Worm (Caenorhabditis elegans): ENCODE measurements around the gene skr-21.

skr-21 gene

DNA sequence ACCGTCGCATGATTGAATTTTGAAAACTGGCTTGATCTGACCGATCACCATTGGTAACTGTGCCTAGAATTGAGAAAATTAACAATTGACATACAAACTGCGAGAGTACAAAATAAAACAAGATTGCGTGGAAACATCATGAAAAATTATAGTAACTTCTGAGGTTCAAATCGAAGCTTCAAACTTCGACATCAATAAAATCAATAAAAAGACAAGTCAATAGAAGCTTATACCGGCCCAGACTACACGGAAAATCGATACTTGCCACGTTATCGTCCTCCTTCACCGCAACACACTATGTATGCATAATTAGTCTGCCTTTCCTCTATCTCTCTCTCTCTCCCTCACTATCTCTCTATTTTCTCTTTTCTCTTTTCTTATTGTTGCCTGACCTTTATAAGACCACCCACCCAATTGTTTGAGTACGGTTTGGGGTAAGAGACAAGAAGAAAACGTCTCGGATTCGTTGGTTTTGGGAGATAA lies at the start of gene skr-21:
skr-21 (minus strand) TSS at position 51 of the 483 bp plus-strand sequence.
- TF ChIP-seq ceh-39 (tag; optimal IDR thresholded peaks at IDR 0.05) = peak; percentile 51
- peak; percentile 26 for TF ChIP-seq unc-120 (tag; optimal IDR thresholded peaks at IDR 0.05; ENCODE audit: poor library complexity, severe bottlenecking)
- no peak for TF ChIP-seq elt-3 (tag; optimal IDR thresholded peaks at IDR 0.05)
- peak; percentile 48 for TF ChIP-seq sptf-1 (tag; optimal IDR thresholded peaks at IDR 0.05)
- TF ChIP-seq nhr-76 (tag; optimal IDR thresholded peaks at IDR 0.05) = no peak
- peak; percentile 41 for TF ChIP-seq nhr-2 (tag; optimal IDR thresholded peaks at IDR 0.05)
- TF ChIP-seq ces-1 (GFP tag; optimal IDR thresholded peaks at IDR 0.05) = peak; percentile 39
- TF ChIP-seq ceh-83 (GFP tag; optimal IDR thresholded peaks at IDR 0.05) = no peak
- no peak for TF ChIP-seq ztf-11 (tag; optimal IDR thresholded peaks at IDR 0.05)

DNA sequence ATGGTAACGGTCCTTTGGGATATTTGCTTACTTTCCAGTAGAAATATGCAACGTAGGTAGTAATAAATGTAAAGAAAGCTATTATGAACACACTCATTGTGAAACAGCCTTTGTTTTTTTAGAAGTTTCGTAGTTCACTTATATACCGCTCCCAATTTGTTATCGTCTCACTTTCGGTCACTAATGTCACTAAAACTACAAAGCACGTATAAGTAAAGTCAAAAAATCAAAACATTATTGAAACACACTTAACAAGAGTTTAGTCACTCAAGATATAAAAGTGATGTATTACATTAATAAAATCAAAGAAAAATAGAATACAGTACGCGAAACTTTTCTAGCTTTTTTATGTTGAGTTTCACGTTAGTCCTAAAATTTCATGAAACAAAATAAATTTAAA lies 47.6 kb upstream of the skr-21 start, which contains the start of gene cyp-14A3:
cyp-14A3 (minus strand) TSS at position 101 of the 400 bp plus-strand sequence.
- TF ChIP-seq sem-2 (GFP tag; optimal IDR thresholded peaks at IDR 0.05) = no peak
- no peak for TF ChIP-seq tbx-8 (GFP tag; optimal IDR thresholded peaks at IDR 0.05)
- TF ChIP-seq sptf-1 (tag; optimal IDR thresholded peaks at IDR 0.05) = no peak
- no peak for TF ChIP-seq nhr-12 (tag; optimal IDR thresholded peaks at IDR 0.05)
- TF ChIP-seq flh-1 (GFP tag; optimal IDR thresholded peaks at IDR 0.05) = no peak
- TF ChIP-seq bed-3 (GFP tag; optimal IDR thresholded peaks at IDR 0.05) = no peak

DNA sequence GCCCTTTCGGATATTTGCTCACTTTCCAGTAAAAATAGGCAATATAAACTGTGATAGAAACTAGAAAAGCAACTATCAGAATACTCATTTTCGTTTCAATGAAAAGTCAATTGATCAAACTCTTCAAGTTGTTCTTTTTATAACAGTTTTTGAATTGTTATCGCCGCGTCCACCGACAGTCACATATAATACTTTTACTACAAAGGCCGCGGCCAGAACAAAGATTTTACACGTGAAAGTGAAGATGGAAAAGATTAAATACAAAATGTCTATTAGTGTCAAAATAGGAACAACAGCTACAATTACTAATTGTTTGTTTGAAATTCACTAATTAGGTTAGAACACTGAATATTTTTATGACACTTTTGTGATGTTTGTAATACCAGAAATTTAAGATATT lies 43.1 kb upstream of the skr-21 start, which contains the start of gene cyp-14A2:
cyp-14A2 (minus strand) TSS at position 101 of the 400 bp plus-strand sequence.
- TF ChIP-seq ces-1 (GFP tag; optimal IDR thresholded peaks at IDR 0.05) (no peak), mab-5 (tag; optimal IDR thresholded peaks at IDR 0.05) (no peak), nhr-28 (tag; optimal IDR thresholded peaks at IDR 0.05) (no peak), nhr-2 (tag; optimal IDR thresholded peaks at IDR 0.05) (no peak), M03D4.4 (tag; optimal IDR thresholded peaks at IDR 0.05) (no peak), nhr-76 (tag; optimal IDR thresholded peaks at IDR 0.05) (no peak)

DNA sequence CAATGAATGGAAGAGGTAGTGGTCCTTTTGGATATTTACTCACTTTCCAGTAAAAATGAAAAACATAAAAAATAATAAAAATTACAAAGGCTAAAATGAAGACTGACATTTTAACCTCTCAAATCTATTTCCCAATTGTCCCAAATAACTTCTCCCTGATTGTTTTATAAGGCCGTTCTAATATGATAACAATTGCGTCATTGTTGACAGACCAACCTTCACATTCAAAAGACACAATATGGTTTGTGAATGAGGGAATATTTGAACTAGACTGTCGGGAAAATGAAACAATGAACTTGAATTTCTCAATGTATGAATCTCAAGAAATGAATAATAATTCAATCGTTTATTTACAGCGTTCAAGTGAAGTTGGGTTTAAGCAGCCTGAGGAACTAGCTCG lies 40.8 kb upstream of the skr-21 start, which contains the start of gene cyp-14A1:
cyp-14A1 (minus strand) TSS at position 126 of the 400 bp plus-strand sequence.
- TF ChIP-seq nhr-2 (tag; optimal IDR thresholded peaks at IDR 0.05) (no peak), mls-2 (tag; optimal IDR thresholded peaks at IDR 0.05) (no peak), blmp-1 (tag; optimal IDR thresholded peaks at IDR 0.05) (no peak), ceh-39 (tag; optimal IDR thresholded peaks at IDR 0.05) (no peak), mep-1 (tag; optimal IDR thresholded peaks at IDR 0.05) (no peak), unc-62 (GFP tag; optimal IDR thresholded peaks at IDR 0.05) (no peak), sem-2 (GFP tag; optimal IDR thresholded peaks at IDR 0.05) (no peak), lin-13 (tag; optimal IDR thresholded peaks at IDR 0.05) (no peak), sptf-1 (tag; optimal IDR thresholded peaks at IDR 0.05) (no peak), unc-120 (tag; optimal IDR thresholded peaks at IDR 0.05; ENCODE audit: poor library complexity, severe bottlenecking) (no peak), flh-1 (GFP tag; optimal IDR thresholded peaks at IDR 0.05) (no peak), ztf-11 (tag; optimal IDR thresholded peaks at IDR 0.05) (no peak)

DNA sequence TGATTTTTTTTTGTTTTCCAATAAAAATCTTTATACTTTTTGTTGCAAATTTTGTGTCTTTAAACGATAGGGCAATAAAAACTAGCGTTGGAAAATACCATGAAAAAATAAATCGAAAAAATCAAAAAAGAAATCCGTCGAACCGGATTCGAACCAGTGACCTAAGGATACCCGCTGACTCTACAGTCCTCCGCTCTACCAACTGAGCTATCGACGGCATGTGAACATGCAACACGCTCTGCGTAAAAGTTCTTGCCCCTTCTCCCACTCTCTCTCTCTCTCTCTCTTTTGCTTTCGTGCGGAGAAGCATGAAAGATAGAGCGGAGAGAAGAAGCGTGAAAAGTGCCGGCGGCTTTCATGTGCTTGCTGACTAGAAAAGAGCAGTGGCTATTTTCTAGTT lies 38.1 kb upstream of the skr-21 start:
- TF ChIP-seq ztf-11 (tag; optimal IDR thresholded peaks at IDR 0.05) (no peak), ces-1 (GFP tag; optimal IDR thresholded peaks at IDR 0.05) (no peak), flh-1 (GFP tag; optimal IDR thresholded peaks at IDR 0.05) (peak; percentile 16), mab-5 (tag; optimal IDR thresholded peaks at IDR 0.05) (no peak), unc-120 (tag; optimal IDR thresholded peaks at IDR 0.05; ENCODE audit: poor library complexity, severe bottlenecking) (peak; percentile 66), cnd-1 (tag; optimal IDR thresholded peaks at IDR 0.05) (peak; percentile 66), lin-32 (GFP tag; optimal IDR thresholded peaks at IDR 0.05) (peak; percentile 80), sem-2 (GFP tag; optimal IDR thresholded peaks at IDR 0.05) (peak; percentile 56), hlh-1 (tag; optimal IDR thresholded peaks at IDR 0.05) (no peak), snpc-4 (tag; optimal IDR thresholded peaks at IDR 0.05) (no peak), M03D4.4 (tag; optimal IDR thresholded peaks at IDR 0.05) (no peak), lin-13 (tag; optimal IDR thresholded peaks at IDR 0.05) (no peak), ceh-43 (GFP tag; optimal IDR thresholded peaks at IDR 0.05) (peak; percentile 66), drap-1 (GFP tag; optimal IDR thresholded peaks at IDR 0.05) (peak; percentile 86), mls-2 (tag; optimal IDR thresholded peaks at IDR 0.05) (peak; percentile 89), ham-2 (GFP tag; optimal IDR thresholded peaks at IDR 0.05) (peak; percentile 72), zip-8 (tag; optimal IDR thresholded peaks at IDR 0.05) (no peak), unc-62 (GFP tag; optimal IDR thresholded peaks at IDR 0.05) (no peak), unc-39 (tag; optimal IDR thresholded peaks at IDR 0.05) (no peak), nhr-76 (tag; optimal IDR thresholded peaks at IDR 0.05) (no peak), mep-1 (tag; optimal IDR thresholded peaks at IDR 0.05) (peak; percentile 42), nhr-237 (tag; optimal IDR thresholded peaks at IDR 0.05) (peak; percentile 43), bed-3 (GFP tag; optimal IDR thresholded peaks at IDR 0.05) (peak; percentile 64), nhr-2 (tag; optimal IDR thresholded peaks at IDR 0.05) (no peak), lsy-2 (tag; optimal IDR thresholded peaks at IDR 0.05) (peak; percentile 22), nhr-12 (tag; optimal IDR thresholded peaks at IDR 0.05) (no peak), ceh-83 (GFP tag; optimal IDR thresholded peaks at IDR 0.05) (peak; percentile 73)
